Fruit fly (Drosophila melanogaster) whole organism, embryonic: ENCODE measurements around the gene CG11596.

ENCODE experiments used
- Bgb ChIP-seq: fragments of 200-800 bp; sonication (Bioruptor generic); IDR thresholded peaks from 2 replicates; pipeline ENCODE4 v1.3.6; 2022; ENCODE audit warnings: missing biosample characterization, missing genetic modification characterization; ENCODE audit not compliant: partially characterized antibody
- CG11247 ChIP-seq: fragments of 200-800 bp; sonication (Bioruptor generic); IDR thresholded peaks from 2 replicates; pipeline ENCODE4 v1.3.6; 2022; ENCODE audit warnings: missing biosample characterization, missing genetic modification characterization
- CG11504 ChIP-seq: fragments of 200-800 bp; sonication (Bioruptor generic); optimal IDR thresholded peaks from 3 replicates; lab custom pipeline; 2019; ENCODE audit warnings: missing biosample characterization, mild to moderate bottlenecking, missing genetic modification characterization, moderate library complexity
- CG11560 ChIP-seq: fragments of 200-800 bp; sonication (Bioruptor generic); IDR thresholded peaks from 3 replicates; pipeline ENCODE4 v1.3.6; 2022; ENCODE audit warnings: missing biosample characterization, missing genetic modification characterization
- CG12104 ChIP-seq: fragments of 200-800 bp; sonication (Bioruptor generic); optimal IDR thresholded peaks from 3 replicates; lab custom pipeline; 2016; ENCODE audit warnings: missing biosample characterization, missing genetic modification characterization
- CG12155 ChIP-seq: fragments of 200-800 bp; sonication (Bioruptor generic); optimal IDR thresholded peaks from 3 replicates; lab custom pipeline; 2016; ENCODE audit warnings: missing biosample characterization, missing genetic modification characterization
- CG14050 ChIP-seq: fragments of 200-800 bp; sonication (Bioruptor generic); IDR thresholded peaks from 3 replicates; pipeline ENCODE4 v1.3.6; 2022; ENCODE audit warnings: missing biosample characterization, missing genetic modification characterization
- CG16863 ChIP-seq: fragments of 200-800 bp; sonication (Bioruptor generic); optimal IDR thresholded peaks from 3 replicates; lab custom pipeline; 2016; ENCODE audit warnings: missing biosample characterization, missing genetic modification characterization
- CG17385 ChIP-seq: fragments of 200-800 bp; sonication (Bioruptor generic); optimal IDR thresholded peaks from 3 replicates; lab custom pipeline; 2018; ENCODE audit warnings: missing biosample characterization, mild to moderate bottlenecking, missing genetic modification characterization
- CG3281 ChIP-seq: fragments of 200-800 bp; sonication (Bioruptor generic); optimal IDR thresholded peaks from 3 replicates; lab custom pipeline; 2017; ENCODE audit warnings: missing biosample characterization, mild to moderate bottlenecking, missing genetic modification characterization
- CG33213 ChIP-seq: fragments of 200-800 bp; sonication (Bioruptor generic); optimal IDR thresholded peaks from 3 replicates; lab custom pipeline; 2016; ENCODE audit warnings: missing biosample characterization, missing genetic modification characterization
- CG4424 ChIP-seq: fragments of 200-800 bp; sonication (Bioruptor generic); optimal IDR thresholded peaks from 3 replicates; lab custom pipeline; 2016; ENCODE audit warnings: missing biosample characterization, missing genetic modification characterization
- CG5953 ChIP-seq: fragments of 200-800 bp; sonication (Bioruptor generic); IDR thresholded peaks from 2 replicates; pipeline ENCODE4 v1.3.6; 2022; ENCODE audit warnings: missing biosample characterization, missing genetic modification characterization
- CG7839 ChIP-seq: fragments of 200-800 bp; sonication (Bioruptor generic); optimal IDR thresholded peaks from 3 replicates; lab custom pipeline; 2018; ENCODE audit warnings: missing biosample characterization, mild to moderate bottlenecking, missing genetic modification characterization, moderate library complexity
- CG7987 ChIP-seq: fragments of 200-800 bp; sonication (Bioruptor generic); optimal IDR thresholded peaks from 2 replicates; lab custom pipeline; 2018; ENCODE audit warnings: missing biosample characterization, mild to moderate bottlenecking, missing genetic modification characterization, moderate library complexity
- CG8089 ChIP-seq: fragments of 200-800 bp; sonication (Bioruptor generic); optimal IDR thresholded peaks from 3 replicates; lab custom pipeline; 2016; ENCODE audit warnings: missing biosample characterization, missing genetic modification characterization
- CG8924 ChIP-seq: fragments of 200-800 bp; optimal IDR thresholded peaks from 3 replicates; lab custom pipeline; 2019; ENCODE audit warnings: missing biosample characterization, mild to moderate bottlenecking, missing genetic modification characterization, moderate library complexity
- Chrac-16 ChIP-seq: fragments of 200-800 bp; sonication (Bioruptor generic); optimal IDR thresholded peaks from 3 replicates; lab custom pipeline; 2016; ENCODE audit warnings: missing biosample characterization, missing genetic modification characterization
- CkIIα-i1 ChIP-seq: fragments of 200-800 bp; sonication (Bioruptor generic); IDR thresholded peaks from 2 replicates; pipeline ENCODE4 v1.3.6; 2022; ENCODE audit warnings: missing biosample characterization, missing genetic modification characterization
- D19A ChIP-seq: fragments of 200-800 bp; optimal IDR thresholded peaks from 3 replicates; lab custom pipeline; 2019; ENCODE audit warnings: missing biosample characterization, mild to moderate bottlenecking, missing genetic modification characterization, moderate library complexity
- Ets65A ChIP-seq: fragments of 200-800 bp; sonication (Bioruptor generic); peaks from one replicate; lab custom pipeline; 2016; ENCODE audit warnings: missing biosample characterization, missing genetic modification characterization
- Gug ChIP-seq: fragments of 200-800 bp; sonication (Bioruptor generic); IDR thresholded peaks from 4 replicates; pipeline ENCODE4 v1.3.6; 2022; ENCODE audit warnings: missing biosample characterization, missing genetic modification characterization
- HHEX ChIP-seq: fragments of 200-800 bp; sonication (Bioruptor generic); optimal IDR thresholded peaks from 3 replicates; lab custom pipeline; 2017; ENCODE audit warnings: missing biosample characterization, mild to moderate bottlenecking, missing genetic modification characterization, missing genetic modification reagents
- HLH4C ChIP-seq: fragments of 200-800 bp; sonication (Bioruptor generic); IDR thresholded peaks from 3 replicates; pipeline ENCODE4 v1.3.6; 2022; ENCODE audit warnings: missing biosample characterization, missing genetic modification characterization; ENCODE audit not compliant: partially characterized antibody
- Hr3 ChIP-seq: fragments of 200-800 bp; sonication (Bioruptor generic); optimal IDR thresholded peaks from 3 replicates; lab custom pipeline; 2016; ENCODE audit warnings: missing biosample characterization, missing genetic modification characterization
- Hr51 ChIP-seq, 2 experiments: fragments of 200-800 bp; sonication (Bioruptor generic); optimal IDR thresholded peaks; 2 replicates in 1 of 2; 3 replicates in 1 of 2; lab custom pipeline; 2016 to 2018; ENCODE audit warnings: missing biosample characterization in 2 of 2, missing genetic modification characterization in 2 of 2, mild to moderate bottlenecking in 1 of 2, moderate library complexity in 1 of 2
- Myb ChIP-seq: fragments of 200-800 bp; sonication (Bioruptor generic); optimal IDR thresholded peaks from 2 replicates; lab custom pipeline; 2016; ENCODE audit warnings: missing biosample characterization, missing genetic modification characterization
- Optix ChIP-seq: fragments of 200-800 bp; sonication (Bioruptor generic); IDR thresholded peaks from 3 replicates; pipeline ENCODE4 v1.3.6; 2022; ENCODE audit warnings: missing biosample characterization, missing genetic modification characterization
- Pdp1 ChIP-seq, 2 experiments: fragments of 200-800 bp; sonication (Bioruptor generic); optimal IDR thresholded peaks; 3 replicates each; lab custom pipeline; 2016; ENCODE audit warnings: missing biosample characterization in 2 of 2, missing genetic modification characterization in 2 of 2, mild to moderate bottlenecking in 1 of 2, moderate library complexity in 1 of 2
- Stat92E ChIP-seq, 3 experiments: fragments of >200 bp in 2 of 3; fragments of 200-800 bp in 1 of 3; sonication (Bioruptor generic) in 1 of 3; optimal IDR thresholded peaks; 2 replicates each; lab custom pipeline; 2017 to 2019; ENCODE audit warnings: missing biosample characterization in 3 of 3, missing genetic modification characterization in 3 of 3, mild to moderate bottlenecking in 1 of 3, moderate library complexity in 1 of 3
- ara ChIP-seq: fragments of 200-800 bp; sonication (Bioruptor generic); IDR thresholded peaks from 2 replicates; pipeline ENCODE4 v1.3.6; 2022; ENCODE audit warnings: missing biosample characterization, missing genetic modification characterization
- croc ChIP-seq: fragments of 200-800 bp; sonication (Bioruptor generic); conservative IDR thresholded peaks from 3 replicates; pipeline ENCODE4 v1.3.6; 2022; ENCODE audit warnings: missing biosample characterization, missing genetic modification characterization
- danr ChIP-seq: fragments of 200-800 bp; sonication (Bioruptor generic); IDR thresholded peaks from 2 replicates; pipeline ENCODE4 v1.3.6; 2022; ENCODE audit warnings: missing biosample characterization, missing genetic modification characterization
- fd3F ChIP-seq: fragments of 200-800 bp; sonication (Bioruptor generic); optimal IDR thresholded peaks from 2 replicates; lab custom pipeline; 2018; ENCODE audit warnings: missing biosample characterization, mild to moderate bottlenecking, missing genetic modification characterization, moderate library complexity
- grau ChIP-seq: fragments of 200-800 bp; optimal IDR thresholded peaks from 3 replicates; lab custom pipeline; 2019; ENCODE audit warnings: missing biosample characterization, mild to moderate bottlenecking, missing genetic modification characterization, moderate library complexity
- her ChIP-seq: fragments of 200-800 bp; sonication (Bioruptor generic); optimal IDR thresholded peaks from 2 replicates; lab custom pipeline; 2016; ENCODE audit warnings: missing biosample characterization, missing genetic modification characterization
- lmd ChIP-seq: fragments of 200-800 bp; sonication (Bioruptor generic); IDR thresholded peaks from 2 replicates; pipeline ENCODE4 v1.3.6; 2022; ENCODE audit warnings: missing biosample characterization, missing genetic modification characterization
- nau ChIP-seq: fragments of 200-800 bp; sonication (Bioruptor generic); optimal IDR thresholded peaks from 3 replicates; lab custom pipeline; 2017; ENCODE audit warnings: missing biosample characterization, mild to moderate bottlenecking, missing genetic modification characterization, missing genetic modification reagents
- nerfin-2 ChIP-seq: fragments of 200-800 bp; sonication (Bioruptor generic); IDR thresholded peaks from 2 replicates; pipeline ENCODE4 v1.3.6; 2022; ENCODE audit warnings: missing biosample characterization, missing genetic modification characterization; ENCODE audit not compliant: partially characterized antibody
- odd ChIP-seq: fragments of 200-800 bp; sonication (Bioruptor generic); optimal IDR thresholded peaks from 2 replicates; lab custom pipeline; 2017; ENCODE audit warnings: missing biosample characterization, mild to moderate bottlenecking, missing genetic modification characterization
- pho ChIP-seq: fragments of 200-800 bp; sonication (Bioruptor generic); optimal IDR thresholded peaks from 2 replicates; lab custom pipeline; 2016; ENCODE audit warnings: missing biosample characterization, missing genetic modification characterization
- pita ChIP-seq: fragments of 200-800 bp; sonication (Bioruptor generic); optimal IDR thresholded peaks from 2 replicates; lab custom pipeline; 2017; ENCODE audit warnings: missing biosample characterization, mild to moderate bottlenecking, missing genetic modification characterization
- pros ChIP-seq: fragments of 200-800 bp; sonication (Bioruptor generic); optimal IDR thresholded peaks from 3 replicates; lab custom pipeline; 2019; ENCODE audit warnings: missing biosample characterization, mild to moderate bottlenecking, missing genetic modification characterization, moderate library complexity
- psq ChIP-seq: fragments of 200-800 bp; sonication (Bioruptor generic); optimal IDR thresholded peaks from 2 replicates; lab custom pipeline; 2017; ENCODE audit warnings: missing biosample characterization, missing genetic modification characterization
- ranshi ChIP-seq: fragments of 200-800 bp; sonication (Bioruptor generic); IDR thresholded peaks from 2 replicates; pipeline ENCODE4 v1.3.6; 2022; ENCODE audit warnings: missing biosample characterization, missing genetic modification characterization
- rib ChIP-seq: fragments of 200-800 bp; sonication (Bioruptor generic); IDR thresholded peaks from 2 replicates; pipeline ENCODE4 v1.3.6; 2022; ENCODE audit warnings: missing biosample characterization, missing genetic modification characterization
- sens-2 ChIP-seq: fragments of 200-800 bp; sonication (Bioruptor generic); IDR thresholded peaks from 2 replicates; pipeline ENCODE4 v1.3.6; 2022; ENCODE audit warnings: missing biosample characterization, missing genetic modification characterization
- tup ChIP-seq: fragments of 200-800 bp; sonication (Bioruptor generic); optimal IDR thresholded peaks from 2 replicates; lab custom pipeline; 2016; ENCODE audit warnings: missing biosample characterization, mild to moderate bottlenecking, missing genetic modification characterization, moderate library complexity
- z ChIP-seq: fragments of 200-800 bp; sonication (Bioruptor generic); IDR thresholded peaks from 3 replicates; pipeline ENCODE4 v1.3.6; 2022; ENCODE audit warnings: missing biosample characterization, missing genetic modification characterization

CG11596 gene

dm6 chrX:1947178-1947872 lies 19.8 kb downstream of the CG11596 start (continued):
- TF ChIP-seq CG33213 (GFP tag; lab: Kevin White, UChicago), result peak; percentile 96
- no peak for TF ChIP-seq HLH4C (GFP tag; lab: Robert Waterston, UW)
- TF ChIP-seq CG8089 (GFP tag; lab: Kevin White, UChicago), result peak; percentile 97
- TF ChIP-seq sens-2 (GFP tag; lab: Robert Waterston, UW), result peak; percentile 97
- TF ChIP-seq CG16863 (GFP tag; lab: Kevin White, UChicago), result peak; percentile 96
- peak; percentile 91 for TF ChIP-seq CG12104
- peak; percentile 98 for TF ChIP-seq CG4424 (GFP tag; lab: Kevin White, UChicago)
- TF ChIP-seq pho (GFP tag; lab: Kevin White, UChicago), result peak; percentile 83
- peak; percentile 98 for TF ChIP-seq ara (GFP tag; lab: Robert Waterston, UW)
- TF ChIP-seq pita (GFP tag; lab: Kevin White, UChicago), result no peak
- TF ChIP-seq Hr51 (GFP tag; optimal IDR thresholded peaks at IDR 0.05; lab: Kevin White, UChicago), result peak; percentile 93 to 94
- peak; percentile 89 for TF ChIP-seq Gug (GFP tag; lab: Robert Waterston, UW)
- peak; percentile 95 for TF ChIP-seq D19A (tag; lab: Kevin White, UChicago)
- TF ChIP-seq ranshi (GFP tag; lab: Robert Waterston, UW), result peak; percentile 95
- TF ChIP-seq CG5953, result peak; percentile 94
- peak; percentile 94 for TF ChIP-seq odd (GFP tag; lab: Kevin White, UChicago)
- peak; percentile 90 for TF ChIP-seq Hr3 (GFP tag; lab: Kevin White, UChicago)
- peak; percentile 73 for TF ChIP-seq Myb (GFP tag; lab: Kevin White, UChicago)
- peak; percentile 80 for TF ChIP-seq fd3F (GFP tag; lab: Kevin White, UChicago)
- TF ChIP-seq nerfin-2 (GFP tag; lab: Robert Waterston, UW), result no peak
- peak; percentile 77; the same call in 2 of the 3 replicates for TF ChIP-seq CG11560 (tag; lab: Robert Waterston, UW)
- TF ChIP-seq CG11504 (tag; lab: Kevin White, UChicago), result peak; percentile 96
- peak; percentile 43; the same call in 1 of the 3 replicates for TF ChIP-seq z (GFP tag; lab: Robert Waterston, UW)
- TF ChIP-seq CG14050 (GFP tag; lab: Robert Waterston, UW), result peak; percentile 92
- TF ChIP-seq CG12155 (GFP tag; lab: Kevin White, UChicago), result peak; percentile 87
- peak; percentile 84 for TF ChIP-seq CG3281 (GFP tag; lab: Kevin White, UChicago)
- TF ChIP-seq her (GFP tag; lab: Kevin White, UChicago), result peak; percentile 89
- peak; percentile 87 for TF ChIP-seq pros (GFP tag; lab: Kevin White, UChicago)
- TF ChIP-seq Bgb (GFP tag; lab: Robert Waterston, UW), result no peak
- peak; percentile 98 for TF ChIP-seq Ets65A
- TF ChIP-seq rib (GFP tag; lab: Robert Waterston, UW), result peak; percentile 73
- TF ChIP-seq psq, result peak; percentile 62
- 0 out of 2 replicates have a peak, but pooled peaks have one; percentile 35 for TF ChIP-seq CkIIα-i1 (GFP tag; lab: Robert Waterston, UW)
- peak; percentile 96 for TF ChIP-seq CG7839 (tag; lab: Kevin White, UChicago)
- peak in 1 of 2 experiments; percentile 95 for TF ChIP-seq Pdp1 (GFP tag; optimal IDR thresholded peaks at IDR 0.05; lab: Kevin White, UChicago)
- TF ChIP-seq tup (GFP tag; lab: Kevin White, UChicago), result peak; percentile 89
- peak; percentile 91 for TF ChIP-seq CG11247 (GFP tag; lab: Robert Waterston, UW)
- peak; percentile 75 for TF ChIP-seq danr (GFP tag; lab: Robert Waterston, UW)
- TF ChIP-seq CG7987, result peak; percentile 87
- TF ChIP-seq grau (tag; lab: Kevin White, UChicago), result peak; percentile 96
- peak; percentile 96 for TF ChIP-seq Optix (GFP tag; lab: Robert Waterston, UW)
- TF ChIP-seq Chrac-16 (GFP tag; lab: Kevin White, UChicago), result peak; percentile 96
- TF ChIP-seq croc (GFP tag; lab: Robert Waterston, UW), result peak; percentile 95
- TF ChIP-seq CG17385 (GFP tag; lab: Kevin White, UChicago), result peak; percentile 93
- peak; percentile 95 for TF ChIP-seq lmd (GFP tag; lab: Robert Waterston, UW)
- TF ChIP-seq HHEX (GFP tag; lab: Kevin White, UChicago), result peak; percentile 96
- peak; percentile 98 for TF ChIP-seq CG8924
- TF ChIP-seq Stat92E (GFP tag; optimal IDR thresholded peaks at IDR 0.05; lab: Kevin White, UChicago), result peak in 1 of 3 experiments; percentile 96
- TF ChIP-seq nau, result peak; percentile 93
